Fruit fly (Drosophila melanogaster) whole organism, embryonic: ENCODE measurements around the gene CG13096.

ENCODE experiments used
- Atf3 ChIP-seq: fragments of 200-800 bp; sonication (Bioruptor generic); optimal IDR thresholded peaks from 3 replicates; lab custom pipeline; 2016; ENCODE audit warnings: missing biosample characterization, missing genetic modification characterization
- CG10267 ChIP-seq: fragments of 200-800 bp; sonication (Bioruptor generic); optimal IDR thresholded peaks from 2 replicates; lab custom pipeline; 2018; ENCODE audit warnings: missing biosample characterization, mild to moderate bottlenecking, missing genetic modification characterization, moderate library complexity
- CG11504 ChIP-seq: fragments of 200-800 bp; sonication (Bioruptor generic); optimal IDR thresholded peaks from 3 replicates; lab custom pipeline; 2019; ENCODE audit warnings: missing biosample characterization, mild to moderate bottlenecking, missing genetic modification characterization, moderate library complexity
- CG12155 ChIP-seq: fragments of 200-800 bp; sonication (Bioruptor generic); optimal IDR thresholded peaks from 3 replicates; lab custom pipeline; 2016; ENCODE audit warnings: missing biosample characterization, missing genetic modification characterization
- CG12299 ChIP-seq: fragments of 200-800 bp; sonication (Bioruptor generic); optimal IDR thresholded peaks from 2 replicates; lab custom pipeline; 2018; ENCODE audit warnings: missing biosample characterization, mild to moderate bottlenecking, missing genetic modification characterization
- CG12744 ChIP-seq: fragments of 200-800 bp; sonication (Bioruptor generic); optimal IDR thresholded peaks from 2 replicates; lab custom pipeline; 2016; ENCODE audit warnings: missing biosample characterization, missing genetic modification characterization
- CG13624 ChIP-seq: fragments of 200-800 bp; sonication (Bioruptor generic); optimal IDR thresholded peaks from 2 replicates; lab custom pipeline; 2016; ENCODE audit warnings: missing biosample characterization, missing genetic modification characterization
- CG14050 ChIP-seq: fragments of 200-800 bp; sonication (Bioruptor generic); IDR thresholded peaks from 3 replicates; pipeline ENCODE4 v1.3.6; 2022; ENCODE audit warnings: missing biosample characterization, missing genetic modification characterization
- CG14441 ChIP-seq: fragments of 200-800 bp; sonication (Bioruptor generic); IDR thresholded peaks from 2 replicates; pipeline ENCODE4 v1.3.6; 2022; ENCODE audit warnings: missing biosample characterization, missing genetic modification characterization
- CG14667 ChIP-seq: fragments of 200-800 bp; sonication (Bioruptor generic); IDR thresholded peaks from 2 replicates; pipeline ENCODE4 v1.3.6; 2022; ENCODE audit warnings: missing biosample characterization, missing genetic modification characterization
- CG16815 ChIP-seq: fragments of 200-800 bp; sonication (Bioruptor generic); optimal IDR thresholded peaks from 3 replicates; lab custom pipeline; 2017; ENCODE audit warnings: missing biosample characterization, mild to moderate bottlenecking, missing genetic modification characterization
- CG18476 ChIP-seq: fragments of 200-800 bp; sonication (Bioruptor generic); optimal IDR thresholded peaks from 2 replicates; lab custom pipeline; 2016; ENCODE audit warnings: missing biosample characterization, mild to moderate bottlenecking, missing genetic modification characterization
- CG30020 ChIP-seq: fragments of 200-800 bp; optimal IDR thresholded peaks from 2 replicates; lab custom pipeline; 2019; ENCODE audit warnings: missing biosample characterization, mild to moderate bottlenecking, missing genetic modification characterization, moderate library complexity
- CG30431 ChIP-seq: fragments of 200-800 bp; sonication (Bioruptor generic); optimal IDR thresholded peaks from 2 replicates; lab custom pipeline; 2017; ENCODE audit warnings: missing biosample characterization, missing genetic modification characterization
- CG3847 ChIP-seq: fragments of 200-800 bp; sonication (Bioruptor generic); IDR thresholded peaks from 2 replicates; pipeline ENCODE4 v1.3.6; 2022; ENCODE audit warnings: missing biosample characterization, missing genetic modification characterization
- CG4820 ChIP-seq: fragments of 200-800 bp; sonication (Bioruptor generic); optimal IDR thresholded peaks from 3 replicates; lab custom pipeline; 2016; ENCODE audit warnings: missing biosample characterization, missing genetic modification characterization
- CG5245 ChIP-seq: fragments of 200-800 bp; sonication (Bioruptor generic); optimal IDR thresholded peaks from 3 replicates; lab custom pipeline; 2016; ENCODE audit warnings: missing biosample characterization, missing genetic modification characterization
- CG5953 ChIP-seq: fragments of 200-800 bp; sonication (Bioruptor generic); IDR thresholded peaks from 2 replicates; pipeline ENCODE4 v1.3.6; 2022; ENCODE audit warnings: missing biosample characterization, missing genetic modification characterization
- CG6854 ChIP-seq: fragments of 200-800 bp; sonication (Bioruptor generic); optimal IDR thresholded peaks from 3 replicates; lab custom pipeline; 2017; ENCODE audit warnings: missing biosample characterization, mild to moderate bottlenecking, missing genetic modification characterization
- CG8290 ChIP-seq, 3 experiments: fragments of 200-800 bp; sonication (Bioruptor generic); optimal IDR thresholded peaks; 2 replicates each; lab custom pipeline; 2016 to 2019; ENCODE audit warnings: missing biosample characterization in 3 of 3, missing genetic modification characterization in 3 of 3, mild to moderate bottlenecking in 2 of 3, moderate library complexity in 1 of 3
- CG8478 ChIP-seq: fragments of >200 bp; optimal IDR thresholded peaks from 2 replicates; lab custom pipeline; 2018
- CG8765 ChIP-seq: fragments of 200-800 bp; sonication (Bioruptor generic); IDR thresholded peaks from 2 replicates; pipeline ENCODE4 v1.3.6; 2022; ENCODE audit warnings: missing biosample characterization, missing genetic modification characterization
- CG9817 ChIP-seq: fragments of 200-800 bp; sonication (Bioruptor generic); optimal IDR thresholded peaks from 2 replicates; lab custom pipeline; 2018; ENCODE audit warnings: missing biosample characterization, mild to moderate bottlenecking, missing genetic modification characterization, moderate library complexity
- CG9932 ChIP-seq: fragments of 200-800 bp; sonication (Bioruptor generic); IDR thresholded peaks from 2 replicates; pipeline ENCODE4 v1.3.6; 2022; ENCODE audit warnings: missing biosample characterization, missing genetic modification characterization
- D ChIP-seq, 2 experiments: fragments of 200-800 bp in 1 of 2; fragments of >200 bp in 1 of 2; sonication (Bioruptor generic) in 1 of 2; optimal IDR thresholded peaks; 2 replicates in 1 of 2; 3 replicates in 1 of 2; lab custom pipeline; 2017; ENCODE audit warnings: mild to moderate bottlenecking in 1 of 2, missing biosample characterization in 1 of 2, missing genetic modification characterization in 1 of 2, missing genetic modification reagents in 1 of 2
- D19B ChIP-seq: fragments of 200-800 bp; sonication (Bioruptor generic); optimal IDR thresholded peaks from 2 replicates; lab custom pipeline; 2017; ENCODE audit warnings: missing biosample characterization, mild to moderate bottlenecking, missing genetic modification characterization
- Fer2 ChIP-seq: fragments of 200-800 bp; sonication (Bioruptor generic); optimal IDR thresholded peaks from 2 replicates; lab custom pipeline; 2018; ENCODE audit warnings: missing biosample characterization, mild to moderate bottlenecking, missing genetic modification characterization, moderate library complexity
- Mes4 ChIP-seq: fragments of 200-800 bp; sonication (Bioruptor generic); optimal IDR thresholded peaks from 2 replicates; lab custom pipeline; 2016; ENCODE audit warnings: missing biosample characterization, missing genetic modification characterization
- Mrtf ChIP-seq: fragments of 200-800 bp; sonication (Bioruptor generic); IDR thresholded peaks from 3 replicates; pipeline ENCODE4 v1.3.6; 2022; ENCODE audit warnings: missing biosample characterization, missing genetic modification characterization
- NK7.1 ChIP-seq: fragments of 200-800 bp; sonication (Bioruptor generic); optimal IDR thresholded peaks from 3 replicates; lab custom pipeline; 2016; ENCODE audit warnings: missing biosample characterization, missing genetic modification characterization
- Ravus ChIP-seq: fragments of 200-800 bp; sonication (Bioruptor generic); IDR thresholded peaks from 2 replicates; pipeline ENCODE4 v1.3.6; 2022; ENCODE audit warnings: missing biosample characterization, missing genetic modification characterization
- Sry-β ChIP-seq: fragments of 200-800 bp; sonication (Bioruptor generic); optimal IDR thresholded peaks from 2 replicates; lab custom pipeline; 2018; ENCODE audit warnings: missing biosample characterization, mild to moderate bottlenecking, missing genetic modification characterization, moderate library complexity
- ac ChIP-seq: fragments of 200-800 bp; sonication (Bioruptor generic); optimal IDR thresholded peaks from 3 replicates; lab custom pipeline; 2017; ENCODE audit warnings: missing biosample characterization, mild to moderate bottlenecking, missing genetic modification characterization
- ara ChIP-seq: fragments of 200-800 bp; sonication (Bioruptor generic); IDR thresholded peaks from 2 replicates; pipeline ENCODE4 v1.3.6; 2022; ENCODE audit warnings: missing biosample characterization, missing genetic modification characterization
- bab2 ChIP-seq: fragments of 200-800 bp; sonication (Bioruptor generic); optimal IDR thresholded peaks from 2 replicates; lab custom pipeline; 2016; ENCODE audit warnings: missing biosample characterization, missing genetic modification characterization
- bcd ChIP-seq: fragments of 200-800 bp; sonication (Bioruptor generic); optimal IDR thresholded peaks from 2 replicates; lab custom pipeline; 2017; ENCODE audit warnings: missing biosample characterization, mild to moderate bottlenecking, missing genetic modification characterization
- btn ChIP-seq: fragments of 200-800 bp; sonication (Bioruptor generic); optimal IDR thresholded peaks from 2 replicates; lab custom pipeline; 2016; ENCODE audit warnings: missing biosample characterization, missing genetic modification characterization
- cas ChIP-seq: fragments of 200-800 bp; sonication (Bioruptor generic); IDR thresholded peaks from 2 replicates; pipeline ENCODE4 v1.3.6; 2022; ENCODE audit warnings: missing biosample characterization, missing genetic modification characterization
- dan ChIP-seq: fragments of 200-800 bp; sonication (Bioruptor generic); IDR thresholded peaks from 2 replicates; pipeline ENCODE4 v1.3.6; 2022; ENCODE audit warnings: missing biosample characterization, missing genetic modification characterization
- dimm ChIP-seq: fragments of 200-800 bp; sonication (Bioruptor generic); IDR thresholded peaks from 2 replicates; pipeline ENCODE4 v1.3.6; 2022; ENCODE audit warnings: missing biosample characterization, missing genetic modification characterization
- en ChIP-seq: fragments of 200-800 bp; sonication (Bioruptor generic); optimal IDR thresholded peaks from 2 replicates; lab custom pipeline; 2016; ENCODE audit warnings: missing biosample characterization, missing genetic modification characterization
- jing ChIP-seq: fragments of 200-800 bp; sonication (Bioruptor generic); optimal IDR thresholded peaks from 2 replicates; lab custom pipeline; 2018; ENCODE audit warnings: missing biosample characterization, mild to moderate bottlenecking, missing genetic modification characterization
- kay ChIP-seq: fragments of 200-800 bp; sonication (Bioruptor generic); optimal IDR thresholded peaks from 2 replicates; lab custom pipeline; 2016; ENCODE audit warnings: missing biosample characterization, missing genetic modification characterization
- lbe ChIP-seq: fragments of 200-800 bp; sonication (Bioruptor generic); optimal IDR thresholded peaks from 2 replicates; lab custom pipeline; 2016; ENCODE audit warnings: missing biosample characterization, mild to moderate bottlenecking, missing genetic modification characterization
- maf-S ChIP-seq: fragments of 200-800 bp; sonication (Bioruptor generic); optimal IDR thresholded peaks from 2 replicates; lab custom pipeline; 2016; ENCODE audit warnings: missing biosample characterization, missing genetic modification characterization
- nerfin-1 ChIP-seq: fragments of 200-800 bp; sonication (Bioruptor generic); optimal IDR thresholded peaks from 3 replicates; lab custom pipeline; 2019; ENCODE audit warnings: missing biosample characterization, mild to moderate bottlenecking, missing genetic modification characterization, moderate library complexity
- nom ChIP-seq: fragments of 200-800 bp; sonication (Bioruptor generic); optimal IDR thresholded peaks from 2 replicates; lab custom pipeline; 2017; ENCODE audit warnings: missing biosample characterization, missing genetic modification characterization, mild to moderate bottlenecking, moderate library complexity, missing genetic modification reagents
- pfk ChIP-seq: fragments of 200-800 bp; sonication (Bioruptor generic); optimal IDR thresholded peaks from 2 replicates; lab custom pipeline; 2018; ENCODE audit warnings: missing biosample characterization, mild to moderate bottlenecking, missing genetic modification characterization, moderate library complexity
- pho ChIP-seq: fragments of 200-800 bp; sonication (Bioruptor generic); optimal IDR thresholded peaks from 2 replicates; lab custom pipeline; 2016; ENCODE audit warnings: missing biosample characterization, missing genetic modification characterization
- repo ChIP-seq: fragments of 200-800 bp; sonication (Bioruptor generic); optimal IDR thresholded peaks from 2 replicates; lab custom pipeline; 2016; ENCODE audit warnings: missing biosample characterization, missing genetic modification characterization
- run ChIP-seq: fragments of 200-800 bp; sonication (Bioruptor generic); optimal IDR thresholded peaks from 3 replicates; lab custom pipeline; 2018; ENCODE audit warnings: missing biosample characterization, mild to moderate bottlenecking, missing genetic modification characterization
- scrt ChIP-seq: fragments of 200-800 bp; sonication (Bioruptor generic); optimal IDR thresholded peaks from 2 replicates; lab custom pipeline; 2018; ENCODE audit warnings: missing biosample characterization, mild to moderate bottlenecking, missing genetic modification characterization, moderate library complexity

CG13096 gene

DNA sequence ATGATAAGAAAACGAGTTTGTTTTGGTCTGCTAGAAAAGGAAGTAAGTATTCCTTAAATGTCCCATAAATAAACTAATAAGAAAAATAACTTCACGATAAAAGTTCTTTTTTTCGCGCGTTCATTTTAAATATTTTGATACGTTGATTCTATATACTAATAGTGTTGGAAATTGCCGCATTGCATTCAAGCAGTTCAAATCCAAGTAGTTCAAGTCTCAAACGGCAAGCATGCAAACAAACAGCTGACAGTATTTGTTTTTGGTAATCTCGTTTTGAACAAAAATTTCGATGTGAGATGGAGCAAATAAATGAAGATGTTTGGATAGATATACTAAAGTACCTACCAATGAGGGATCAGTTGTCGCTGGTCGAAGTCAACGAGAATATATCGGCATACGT is 22.9 kb downstream of the CG13096 start, which contains the start of gene CG13088 (continued):
- no peak for TF ChIP-seq pfk (GFP tag; lab: Kevin White, UChicago)
- no peak for TF ChIP-seq nerfin-1 (tag; lab: Kevin White, UChicago)
- TF ChIP-seq CG8478 (lab: Kevin White, UChicago) = no peak
- no peak for TF ChIP-seq CG30431 (GFP tag; lab: Kevin White, UChicago)
- no peak for TF ChIP-seq CG6854 (GFP tag; lab: Kevin White, UChicago)
- no peak for TF ChIP-seq run (tag; lab: Kevin White, UChicago)
- peak; percentile 28 for TF ChIP-seq maf-S (GFP tag; lab: Kevin White, UChicago)
- TF ChIP-seq cas (GFP tag; lab: Robert Waterston, UW) = no peak
- no peak for TF ChIP-seq D (optimal IDR thresholded peaks at IDR 0.05; lab: Kevin White, UChicago)
- TF ChIP-seq D (GFP tag; optimal IDR thresholded peaks at IDR 0.05; lab: Kevin White, UChicago) = no peak
- TF ChIP-seq CG3847 = peak; percentile 67
- peak; percentile 32 for TF ChIP-seq pho
- TF ChIP-seq CG30020 (tag; lab: Kevin White, UChicago) = no peak
- no peak for TF ChIP-seq Mes4 (GFP tag; lab: Kevin White, UChicago)
- TF ChIP-seq jing (GFP tag; lab: Kevin White, UChicago) = no peak
- TF ChIP-seq CG5953 = no peak
- TF ChIP-seq ac = no peak
- TF ChIP-seq Sry-β (GFP tag; lab: Kevin White, UChicago) = no peak
- TF ChIP-seq CG8765 (GFP tag; lab: Robert Waterston, UW) = no peak
- TF ChIP-seq en (GFP tag; lab: Kevin White, UChicago) = no peak
- peak; percentile 75 for TF ChIP-seq CG8290 (GFP tag; optimal IDR thresholded peaks at IDR 0.05; lab: Kevin White, UChicago)
- TF ChIP-seq CG8290 (tag; optimal IDR thresholded peaks at IDR 0.05; lab: Kevin White, UChicago) = no peak
- TF ChIP-seq bab2 (GFP tag; lab: Kevin White, UChicago) = peak; percentile 50
- no peak for TF ChIP-seq kay (GFP tag; lab: Kevin White, UChicago)
- no peak for TF ChIP-seq dimm (GFP tag; lab: Robert Waterston, UW)
- TF ChIP-seq CG16815 = no peak
- TF ChIP-seq CG18476 = peak; percentile 3
- peak; percentile 96 for TF ChIP-seq CG14441
- no peak for TF ChIP-seq CG11504 (tag; lab: Kevin White, UChicago)
- peak; percentile 34 for TF ChIP-seq CG9817
- no peak for TF ChIP-seq ara
- TF ChIP-seq repo (GFP tag; lab: Kevin White, UChicago) = no peak
- TF ChIP-seq Fer2 (tag; lab: Kevin White, UChicago) = no peak
- TF ChIP-seq D19B (GFP tag; lab: Kevin White, UChicago) = no peak
- TF ChIP-seq nom (GFP tag; lab: Kevin White, UChicago) = no peak
- no peak for TF ChIP-seq NK7.1
- TF ChIP-seq CG14050 (GFP tag; lab: Robert Waterston, UW) = no peak
- TF ChIP-seq bcd = peak; percentile 18
- TF ChIP-seq CG10267 (tag; lab: Kevin White, UChicago) = peak; percentile 98
- no peak for TF ChIP-seq Atf3 (GFP tag; lab: Kevin White, UChicago)
- no peak for TF ChIP-seq CG12744 (GFP tag; lab: Kevin White, UChicago)
- TF ChIP-seq Mrtf (GFP tag; lab: Robert Waterston, UW) = no peak
- TF ChIP-seq scrt (GFP tag; lab: Kevin White, UChicago) = no peak
- peak; percentile 12 for TF ChIP-seq CG4820 (GFP tag; lab: Kevin White, UChicago)
- TF ChIP-seq btn (GFP tag; lab: Kevin White, UChicago) = no peak
- no peak for TF ChIP-seq CG5245 (GFP tag; lab: Kevin White, UChicago)
- TF ChIP-seq CG9932 (GFP tag; lab: Robert Waterston, UW) = peak; percentile 58
- no peak for TF ChIP-seq lbe (GFP tag; lab: Kevin White, UChicago)
- no peak for TF ChIP-seq dan (GFP tag; lab: Robert Waterston, UW)
- TF ChIP-seq CG12299 (tag; lab: Kevin White, UChicago) = no peak
- TF ChIP-seq Ravus (GFP tag; lab: Robert Waterston, UW) = no peak
- TF ChIP-seq CG12155 (GFP tag; lab: Kevin White, UChicago) = peak; percentile 42
- no peak for TF ChIP-seq CG14667 (GFP tag; lab: Robert Waterston, UW)
- peak; percentile 64 for TF ChIP-seq CG13624
